Worm (Caenorhabditis elegans) whole organism, L4/young adult: ENCODE measurements around the gene gab-1.

Source experiments
- W03F9.2 ChIP-seq: fragments of 150-350 bp; optimal IDR thresholded peaks from 2 replicates; lab custom pipeline; 2014; ENCODE audit warnings: missing biosample characterization, missing genetic modification characterization
- dao-5 ChIP-seq: sonication (generic microtip); optimal IDR thresholded peaks from 2 replicates; lab custom pipeline; 2016; ENCODE audit warnings: missing genotype, missing genetic modification characterization, moderate library complexity, missing compliant biosample characterization
- him-1 ChIP-seq: sonication (generic microtip); optimal IDR thresholded peaks from 2 replicates; lab custom pipeline; 2016; ENCODE audit warnings: missing genotype, missing genetic modification reagents, missing genetic modification characterization, missing compliant biosample characterization

DNA sequence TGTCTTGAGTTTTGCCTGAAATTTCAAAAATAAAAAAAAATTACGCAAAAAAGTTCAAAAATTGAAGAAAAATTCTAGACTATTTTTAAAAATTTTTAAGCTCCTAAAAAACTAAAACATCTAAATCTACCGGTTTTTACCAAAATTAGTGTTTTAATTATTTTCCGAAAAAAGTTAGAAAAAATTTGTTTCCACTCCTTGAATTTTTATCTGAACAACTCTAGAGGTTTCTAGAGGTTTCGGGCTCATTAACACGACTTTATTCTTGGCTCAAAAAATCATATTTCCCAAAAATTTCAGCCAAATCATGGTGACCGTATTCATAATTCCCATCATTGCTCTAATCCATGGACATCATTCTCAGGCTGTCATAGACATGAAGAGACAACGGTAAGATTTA is 5.3 kb upstream of the gab-1 start, which contains the start of gene lgc-37:
- no peak for TF ChIP-seq dao-5
- no peak for TF ChIP-seq him-1 (tag; lab: Kevin White, UChicago)
- no peak for TF ChIP-seq W03F9.2 (tag; lab: Kevin White, UChicago)
